Fruit fly (Drosophila melanogaster): ENCODE results near the gene Obp22a.
A peak's percentile ranks its signal among the peaks of the same experiment; 100 is the strongest.

The Obp22a gene

dm6 chr2L:1987434-1988191 lies 4.3 kb downstream of the Obp22a start, which contains the start of gene Got2 (continued):
- TF ChIP-seq Myb (GFP tag; optimal IDR thresholded peaks at IDR 0.05) (no peak), klu (GFP tag; IDR thresholded peaks at IDR 0.05) (no peak), ase (GFP tag; IDR thresholded peaks at IDR 0.05) (no peak), Dip3 (GFP tag; optimal IDR thresholded peaks at IDR 0.05) (no peak), Trl (optimal IDR thresholded peaks at IDR 0.05) (no peak), Trl (GFP tag; optimal IDR thresholded peaks at IDR 0.05) (no peak), CG12219 (GFP tag; optimal IDR thresholded peaks at IDR 0.05) (no peak), odd (GFP tag; optimal IDR thresholded peaks at IDR 0.05) (no peak), ro (GFP tag; IDR thresholded peaks at IDR 0.05) (no peak), CG1602 (GFP tag; optimal IDR thresholded peaks at IDR 0.05) (no peak), CG8089 (GFP tag; optimal IDR thresholded peaks at IDR 0.05) (no peak), lilli (GFP tag; optimal IDR thresholded peaks at IDR 0.05) (no peak), CG7271 (tag; optimal IDR thresholded peaks at IDR 0.05) (no peak), ci (GFP tag; IDR thresholded peaks at IDR 0.05) (no peak), bigmax (GFP tag; optimal IDR thresholded peaks at IDR 0.05) (no peak), NFAT (GFP tag; IDR thresholded peaks at IDR 0.05) (no peak), CG11093 (GFP tag; IDR thresholded peaks at IDR 0.05) (no peak), CG1529 (GFP tag; optimal IDR thresholded peaks at IDR 0.05) (no peak), CG18262 (tag; optimal IDR thresholded peaks at IDR 0.05) (no peak), Ravus (GFP tag; IDR thresholded peaks at IDR 0.05) (no peak), Dfd (GFP tag; optimal IDR thresholded peaks at IDR 0.05) (no peak), HmgD (GFP tag; optimal IDR thresholded peaks at IDR 0.05) (no peak), CG15514 (GFP tag; optimal IDR thresholded peaks at IDR 0.05) (peak; percentile 50), CG17568 (GFP tag; optimal IDR thresholded peaks at IDR 0.05) (no peak), CG15696 (tag; optimal IDR thresholded peaks at IDR 0.05) (no peak), Lim3 (GFP tag; IDR thresholded peaks at IDR 0.05) (no peak), CG11695 (GFP tag; IDR thresholded peaks at IDR 0.05) (no peak), CG30431 (GFP tag; optimal IDR thresholded peaks at IDR 0.05) (no peak), Ada2b (GFP tag; IDR thresholded peaks at IDR 0.05) (peak; percentile 37; the same call in 1 of the 2 replicates), Optix (GFP tag; IDR thresholded peaks at IDR 0.05) (no peak), pum (GFP tag; optimal IDR thresholded peaks at IDR 0.05) (no peak), C15 (GFP tag; IDR thresholded peaks at IDR 0.05) (no peak), Sin3A (optimal IDR thresholded peaks at IDR 0.05) (no peak), Hr39 (optimal IDR thresholded peaks at IDR 0.05) (no peak), lmd (GFP tag; IDR thresholded peaks at IDR 0.05) (peak; percentile 25; the same call in 1 of the 2 replicates), CG2202 (tag; optimal IDR thresholded peaks at IDR 0.05) (no peak), CG2678 (tag; optimal IDR thresholded peaks at IDR 0.05) (no peak), HLHmδ (GFP tag; optimal IDR thresholded peaks at IDR 0.05) (no peak), Sry-β (GFP tag; optimal IDR thresholded peaks at IDR 0.05) (peak; percentile 91), pho (GFP tag; optimal IDR thresholded peaks at IDR 0.05) (no peak), hkb (optimal IDR thresholded peaks at IDR 0.05) (no peak), hkb (GFP tag; IDR thresholded peaks at IDR 0.05) (no peak), crc (GFP tag; optimal IDR thresholded peaks at IDR 0.05) (no peak), CG13775 (GFP tag; optimal IDR thresholded peaks at IDR 0.05) (peak; percentile 20), mirr (GFP tag; optimal IDR thresholded peaks at IDR 0.05) (no peak), CG15073 (GFP tag; optimal IDR thresholded peaks at IDR 0.05) (no peak), h (optimal IDR thresholded peaks at IDR 0.05) (no peak), btn (GFP tag; optimal IDR thresholded peaks at IDR 0.05) (no peak), tll (GFP tag; optimal IDR thresholded peaks at IDR 0.05) (no peak), CG2712 (tag; optimal IDR thresholded peaks at IDR 0.05) (no peak), fu2 (GFP tag; optimal IDR thresholded peaks at IDR 0.05) (peak; percentile 23), Neu2 (GFP tag; optimal IDR thresholded peaks at IDR 0.05; ENCODE audit: borderline replicate concordance) (no peak), shn (GFP tag; optimal IDR thresholded peaks at IDR 0.05) (no peak)

Measured in whole organism, embryonic.